Worm (Caenorhabditis elegans) whole organism, L4 larva: ENCODE measurements around the gene C35D10.8.

ENCODE experiments used
- D1046.2 ChIP-seq: fragments of 200-800 bp; sonication (Bioruptor generic); IDR thresholded peaks from 2 replicates; pipeline ENCODE4 v1.3.6; 2022; ENCODE audit warnings: missing genetic modification characterization, missing compliant biosample characterization
- F26F4.8 ChIP-seq: fragments of 200-800 bp; sonication (Bioruptor generic); conservative IDR thresholded peaks from 2 replicates; pipeline ENCODE4 v1.3.6; 2022; ENCODE audit warnings: missing genetic modification characterization, missing compliant biosample characterization
- F49E8.2 ChIP-seq: sonication (generic microtip); optimal IDR thresholded peaks from 2 replicates; lab custom pipeline; 2016; ENCODE audit warnings: missing compliant biosample characterization, mild to moderate bottlenecking, missing genetic modification characterization, borderline replicate concordance
- R02D3.7 ChIP-seq: fragments of 150-350 bp; sonication (generic microtip); optimal IDR thresholded peaks from 3 replicates; lab custom pipeline; 2014; ENCODE audit warnings: missing biosample characterization, missing genetic modification characterization
- T26A8.4 ChIP-seq: fragments of 200-800 bp; sonication (Bioruptor generic); IDR thresholded peaks from 2 replicates; pipeline ENCODE4 v1.3.6; 2022; ENCODE audit warnings: missing genetic modification characterization, missing compliant biosample characterization
- Y48G9A.11 ChIP-seq: fragments of 200-800 bp; sonication (Bioruptor generic); IDR thresholded peaks from 2 replicates; pipeline ENCODE4 v1.3.6; 2022; ENCODE audit warnings: missing genetic modification reagents, missing genetic modification characterization, missing compliant biosample characterization
- Y5F2A.4 ChIP-seq: fragments of 200-800 bp; sonication (Bioruptor generic); optimal IDR thresholded peaks from 2 replicates; lab custom pipeline; 2018; ENCODE audit warnings: mild to moderate bottlenecking, missing genetic modification characterization, missing compliant biosample characterization
- aha-1 ChIP-seq: fragments of 150-350 bp; peaks from one replicate; lab custom pipeline; 2014; ENCODE audit warnings: missing biosample characterization, missing genetic modification characterization
- ama-1 ChIP-seq: fragments of 150-350 bp; optimal IDR thresholded peaks from 2 replicates; lab custom pipeline; 2014; ENCODE audit warnings: inconsistent platforms, mixed read lengths
- attf-4 ChIP-seq: sonication (generic microtip); optimal IDR thresholded peaks from 3 replicates; lab custom pipeline; 2017; ENCODE audit warnings: missing biosample characterization, missing genetic modification characterization
- ceh-32 ChIP-seq: sonication (generic microtip); optimal IDR thresholded peaks from 2 replicates; lab custom pipeline; 2016; ENCODE audit warnings: mild to moderate bottlenecking, missing genetic modification characterization, missing compliant biosample characterization; ENCODE audit not compliant: poor library complexity
- ceh-44 ChIP-seq: fragments of 200-800 bp; sonication (Bioruptor generic); IDR thresholded peaks from 2 replicates; pipeline ENCODE4 v1.3.6; 2022; ENCODE audit warnings: missing genetic modification reagents, missing genetic modification characterization, missing compliant biosample characterization
- ces-1 ChIP-seq: fragments of 150-350 bp; sonication (generic microtip); optimal IDR thresholded peaks from 4 replicates; lab custom pipeline; 2014; ENCODE audit warnings: missing biosample characterization, missing genetic modification reagents, missing genetic modification characterization
- daf-16 ChIP-seq, 3 experiments: sonication (generic microtip); optimal IDR thresholded peaks; 2 replicates each; lab custom pipeline; 2016 to 2017; ENCODE audit warnings: missing genetic modification characterization in 3 of 3, missing genetic modification reagents in 3 of 3, mild to moderate bottlenecking in 2 of 3, missing compliant biosample characterization in 2 of 3, missing biosample characterization in 1 of 3, moderate library complexity in 1 of 3
- dmd-6 ChIP-seq: fragments of 200-800 bp; sonication (Bioruptor generic); IDR thresholded peaks from 2 replicates; pipeline ENCODE4 v1.3.6; 2022; ENCODE audit warnings: missing genetic modification reagents, missing genetic modification characterization, missing compliant biosample characterization
- egl-27 ChIP-seq: sonication (generic microtip); optimal IDR thresholded peaks from 3 replicates; lab custom pipeline; 2017; ENCODE audit warnings: missing biosample characterization, missing genetic modification reagents, missing genetic modification characterization
- egl-43 ChIP-seq: fragments of 200-800 bp; sonication (Bioruptor generic); IDR thresholded peaks from 2 replicates; pipeline ENCODE4 v1.3.6; 2022; ENCODE audit warnings: missing genetic modification reagents, missing genetic modification characterization, missing compliant biosample characterization
- gei-8 ChIP-seq: fragments of 200-800 bp; sonication (Bioruptor generic); optimal IDR thresholded peaks from 2 replicates; lab custom pipeline; 2018; ENCODE audit warnings: mild to moderate bottlenecking, missing genetic modification characterization, missing compliant biosample characterization
- hlh-11 ChIP-seq: fragments of 200-800 bp; sonication (Bioruptor generic); optimal IDR thresholded peaks from 2 replicates; lab custom pipeline; 2018; ENCODE audit warnings: mild to moderate bottlenecking, missing genetic modification characterization, missing compliant biosample characterization
- hmg-1.1 ChIP-seq: fragments of 200-800 bp; sonication (Bioruptor generic); IDR thresholded peaks from 2 replicates; pipeline ENCODE4 v1.3.6; 2022; ENCODE audit warnings: missing genetic modification reagents, missing genetic modification characterization, missing compliant biosample characterization
- lim-7 ChIP-seq: fragments of 200-800 bp; sonication (Bioruptor generic); IDR thresholded peaks from 2 replicates; pipeline ENCODE4 v1.3.6; 2022; ENCODE audit warnings: missing genetic modification characterization, missing compliant biosample characterization
- lin-29 ChIP-seq: fragments of 200-800 bp; sonication (Bioruptor generic); IDR thresholded peaks from 2 replicates; pipeline ENCODE4 v1.3.6; 2022; ENCODE audit warnings: missing genetic modification reagents, missing genetic modification characterization, missing compliant biosample characterization
- lir-3 ChIP-seq: sonication (generic microtip); optimal IDR thresholded peaks from 2 replicates; lab custom pipeline; 2016; ENCODE audit warnings: mild to moderate bottlenecking, missing genetic modification characterization, missing compliant biosample characterization
- madf-5 ChIP-seq, 2 experiments: fragments of 200-800 bp; sonication (Bioruptor generic); IDR thresholded peaks; 2 replicates each; pipeline ENCODE4 v1.3.6; 2022; ENCODE audit warnings: missing compliant biosample characterization in 2 of 2, missing genetic modification characterization in 2 of 2
- mep-1 ChIP-seq: fragments of 150-350 bp; sonication (generic microtip); optimal IDR thresholded peaks from 3 replicates; lab custom pipeline; 2014; ENCODE audit warnings: missing biosample characterization, missing genetic modification characterization
- mxl-2 ChIP-seq: fragments of 200-800 bp; sonication (Bioruptor generic); conservative IDR thresholded peaks from 2 replicates; pipeline ENCODE4 v1.3.6; 2022; ENCODE audit warnings: missing genetic modification reagents, missing genetic modification characterization, missing compliant biosample characterization
- nhr-28 ChIP-seq: fragments of 150-350 bp; optimal IDR thresholded peaks from 2 replicates; lab custom pipeline; 2014; ENCODE audit warnings: missing biosample characterization, missing genetic modification characterization
- nhr-41 ChIP-seq: fragments of 200-800 bp; sonication (Bioruptor generic); IDR thresholded peaks from 2 replicates; pipeline ENCODE4 v1.3.6; 2022; ENCODE audit warnings: missing genetic modification reagents, missing genetic modification characterization, missing compliant biosample characterization
- nhr-42 ChIP-seq: fragments of 200-800 bp; sonication (Bioruptor generic); IDR thresholded peaks from 2 replicates; pipeline ENCODE4 v1.3.6; 2022; ENCODE audit warnings: missing genetic modification characterization, missing compliant biosample characterization
- nhr-6 ChIP-seq: fragments of 150-350 bp; optimal IDR thresholded peaks from 2 replicates; lab custom pipeline; 2014; ENCODE audit warnings: missing biosample characterization, missing genetic modification characterization
- pha-4 ChIP-seq, 2 experiments: fragments of 150-350 bp in 1 of 2; fragments of 200-800 bp in 1 of 2; sonication (Bioruptor generic) in 1 of 2; IDR thresholded peaks in 1 of 2; optimal IDR thresholded peaks in 1 of 2; 2 replicates each; pipeline versions ENCODE4 v1.3.6 to Lab custom; 2014 to 2022; ENCODE audit warnings: missing genetic modification characterization in 2 of 2, missing genetic modification reagents in 2 of 2, missing biosample characterization in 1 of 2, missing compliant biosample characterization in 1 of 2
- skn-1 ChIP-seq: fragments of 150-350 bp; optimal IDR thresholded peaks from 2 replicates; lab custom pipeline; 2014; ENCODE audit warnings: missing biosample characterization, missing genetic modification characterization
- snpc-1.2 ChIP-seq: fragments of 200-800 bp; sonication (Bioruptor generic); IDR thresholded peaks from 2 replicates; pipeline ENCODE4 v1.3.6; 2022; ENCODE audit warnings: missing genetic modification reagents, missing genetic modification characterization, missing compliant biosample characterization
- spr-1 ChIP-seq: sonication (generic microtip); optimal IDR thresholded peaks from 2 replicates; lab custom pipeline; 2016; ENCODE audit warnings: mild to moderate bottlenecking, missing genetic modification characterization, missing compliant biosample characterization
- tra-1 ChIP-seq: fragments of 200-800 bp; sonication (Bioruptor generic); IDR thresholded peaks from 2 replicates; pipeline ENCODE4 v1.3.6; 2022; ENCODE audit warnings: missing genetic modification reagents, missing genetic modification characterization, missing compliant biosample characterization
- ztf-7 ChIP-seq: fragments of 150-350 bp; optimal IDR thresholded peaks from 2 replicates; lab custom pipeline; 2014; ENCODE audit warnings: missing biosample characterization, missing genetic modification characterization

Gene C35D10.8

DNA sequence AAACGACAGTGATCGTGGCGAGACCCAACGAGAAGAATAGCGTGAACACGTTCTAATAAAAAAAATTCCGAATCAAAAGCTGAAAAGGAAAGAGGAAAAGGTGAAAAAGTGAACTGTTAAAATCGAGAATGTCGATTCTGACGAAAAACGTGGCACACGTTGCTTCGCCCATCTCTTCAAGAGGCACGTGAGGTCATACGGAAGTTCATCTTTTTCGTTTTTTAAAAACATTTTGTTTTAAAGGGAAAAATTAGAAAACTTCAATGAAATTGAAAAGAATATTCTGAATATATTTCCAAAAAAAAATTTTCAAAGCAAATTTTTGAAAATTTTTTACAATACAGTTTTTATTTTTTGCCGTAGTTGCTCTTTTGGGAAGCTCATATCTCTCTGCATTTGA, 43.8 kb upstream of the C35D10.8 start, which contains the start of gene C38D4.7:
Gene C38D4.7, minus strand, starts transcription at position 101 of the 400 bp plus-strand sequence.
- TF ChIP-seq gei-8 (GFP tag; lab: Kevin White, UChicago) (no peak), Y5F2A.4 (GFP tag; lab: Kevin White, UChicago) (no peak), Y48G9A.11 (no peak), ces-1 (GFP tag; lab: Kevin White, UChicago) (no peak), pha-4 (GFP tag; IDR thresholded peaks at IDR 0.05; lab: Robert Waterston, UW) (no peak), pha-4 (tag; optimal IDR thresholded peaks at IDR 0.05; lab: Kevin White, UChicago) (no peak), mep-1 (tag; lab: Kevin White, UChicago) (no peak), dmd-6 (GFP tag; lab: Robert Waterston, UW) (no peak), tra-1 (no peak), daf-16 (GFP tag; optimal IDR thresholded peaks at IDR 0.05; lab: Kevin White, UChicago) (no peak), daf-16 (tag; optimal IDR thresholded peaks at IDR 0.05; lab: Kevin White, UChicago) (no peak), ama-1 (lab: Kevin White, UChicago) (no peak), snpc-1.2 (GFP tag; lab: Robert Waterston, UW) (no peak), ceh-44 (no peak), madf-5 (GFP tag; IDR thresholded peaks at IDR 0.05; lab: Robert Waterston, UW) (no peak), egl-27 (no peak), mxl-2 (no peak)

DNA sequence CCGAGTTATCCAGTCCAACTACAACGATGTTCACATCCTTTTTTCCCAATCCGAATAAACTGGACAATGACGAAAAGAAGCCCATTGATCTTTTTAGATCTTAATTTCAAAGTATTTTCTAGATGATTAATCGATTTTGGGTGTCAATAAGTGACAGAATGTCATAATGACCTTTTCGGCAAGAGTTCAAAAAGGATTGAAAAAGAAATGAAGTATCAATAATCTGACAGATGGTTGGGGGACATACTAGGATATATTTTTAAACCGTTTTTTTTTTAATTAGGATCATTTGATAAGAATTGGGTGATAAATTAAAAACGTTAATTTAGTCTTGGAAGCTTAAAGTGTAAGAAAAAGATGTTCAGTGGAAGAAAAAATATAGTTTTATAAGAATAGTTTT, 40.3 kb upstream of the C35D10.8 start, which contains the start of gene arl-6:
Gene arl-6, minus strand, starts transcription at position 101 of the 400 bp plus-strand sequence.
- TF ChIP-seq nhr-6 (no peak), hlh-11 (tag; lab: Kevin White, UChicago) (no peak), mxl-2 (no peak), ceh-32 (no peak), aha-1 (tag; lab: Kevin White, UChicago) (no peak), nhr-41 (GFP tag; lab: Robert Waterston, UW) (no peak), attf-4 (no peak), F26F4.8 (no peak), hmg-1.1 (GFP tag; lab: Robert Waterston, UW) (no peak), spr-1 (tag; lab: Kevin White, UChicago) (no peak), nhr-28 (tag; lab: Kevin White, UChicago) (no peak), F49E8.2 (tag; lab: Kevin White, UChicago) (no peak), lin-29 (GFP tag; lab: Robert Waterston, UW) (no peak)

DNA sequence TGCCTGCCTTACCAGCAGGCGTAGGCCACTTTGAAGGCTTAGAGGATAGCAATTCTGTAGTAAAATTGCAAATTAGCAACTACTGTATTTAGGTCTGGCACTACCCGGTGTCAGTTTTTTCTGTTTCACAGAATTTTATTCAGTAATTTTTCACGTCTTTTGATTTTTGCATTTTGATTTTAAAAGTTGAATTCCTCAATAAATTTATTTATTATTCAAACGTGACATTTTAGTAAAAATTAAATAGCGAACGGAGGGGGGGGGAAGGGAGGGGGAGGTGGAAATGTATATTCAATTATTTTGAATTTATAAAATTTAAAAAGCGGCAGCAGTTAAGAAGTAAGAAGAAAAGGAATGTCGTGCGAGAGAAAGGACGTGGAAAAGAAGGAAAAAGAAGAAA, 37.8 kb upstream of the C35D10.8 start, which contains the start of gene F26A1.4:
Gene F26A1.4, plus strand, starts transcription at position 301 of the 400 bp plus-strand sequence.
- TF ChIP-seq nhr-28 (tag; lab: Kevin White, UChicago) (no peak), nhr-41 (GFP tag; lab: Robert Waterston, UW) (no peak), lir-3 (tag; lab: Kevin White, UChicago) (no peak), R02D3.7 (no peak), ztf-7 (tag; lab: Kevin White, UChicago) (no peak), D1046.2 (GFP tag; lab: Robert Waterston, UW) (no peak), daf-16 (GFP tag; optimal IDR thresholded peaks at IDR 0.05; lab: Kevin White, UChicago) (no peak), daf-16 (tag; optimal IDR thresholded peaks at IDR 0.05; lab: Kevin White, UChicago) (no peak), Y5F2A.4 (GFP tag; lab: Kevin White, UChicago) (no peak), lim-7 (GFP tag; lab: Robert Waterston, UW) (no peak), T26A8.4 (no peak), egl-43 (no peak), nhr-42 (no peak)
- TF ChIP-seq, all 104 proteins: peak for 0

DNA sequence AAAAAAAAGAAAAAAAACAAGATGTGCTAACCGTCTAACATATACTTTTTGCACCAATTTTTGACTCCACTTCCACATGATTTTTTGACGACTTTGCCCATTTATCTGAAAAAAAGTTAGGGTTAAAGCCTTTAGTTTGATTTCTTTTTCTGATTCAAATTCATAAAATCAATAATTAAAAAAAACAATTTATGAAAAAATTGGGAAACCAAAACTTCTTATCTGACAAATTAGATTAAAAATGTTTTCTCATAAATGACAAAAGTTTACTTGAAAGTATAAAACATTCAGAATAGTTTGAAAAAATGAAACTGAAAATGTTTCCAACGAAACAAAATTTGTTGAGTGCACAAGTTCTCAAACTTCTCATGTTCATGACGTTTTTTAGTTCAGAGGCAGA, 35.2 kb upstream of the C35D10.8 start, which contains the start of gene F26A1.7:
Gene F26A1.7, minus strand, starts transcription at position 101 of the 400 bp plus-strand sequence.
- TF ChIP-seq skn-1 (tag; lab: Kevin White, UChicago) = no peak
